Fruit fly (Drosophila melanogaster) whole organism, embryonic: ENCODE data around the gene CG42795.
A peak's percentile ranks its signal among the peaks of the same experiment; 100 is the strongest.

Source experiments
- Asciz ChIP-seq: fragments of 200-800 bp; sonication (Bioruptor generic); optimal IDR thresholded peaks from 2 replicates; lab custom pipeline; 2017; ENCODE audit warnings: missing biosample characterization, mild to moderate bottlenecking, missing genetic modification characterization, missing genetic modification reagents
- Atf6 ChIP-seq: fragments of 200-800 bp; sonication (Bioruptor generic); IDR thresholded peaks from 2 replicates; pipeline ENCODE4 v1.3.6; 2022; ENCODE audit warnings: missing biosample characterization, missing genetic modification characterization
- B-H1 ChIP-seq: fragments of 200-800 bp; sonication (Bioruptor generic); IDR thresholded peaks from 3 replicates; pipeline ENCODE4 v1.3.6; 2022; ENCODE audit warnings: missing biosample characterization, missing genetic modification characterization
- CG10543 ChIP-seq: fragments of 200-800 bp; sonication (Bioruptor generic); optimal IDR thresholded peaks from 3 replicates; lab custom pipeline; 2017; ENCODE audit warnings: missing biosample characterization, mild to moderate bottlenecking, missing genetic modification characterization, moderate library complexity
- CG11723 ChIP-seq: fragments of 200-800 bp; sonication (Bioruptor generic); optimal IDR thresholded peaks from 2 replicates; lab custom pipeline; 2017; ENCODE audit warnings: missing biosample characterization, mild to moderate bottlenecking, missing genetic modification characterization
- CG12942 ChIP-seq: fragments of 200-800 bp; sonication (Bioruptor generic); optimal IDR thresholded peaks from 3 replicates; lab custom pipeline; 2016; ENCODE audit warnings: missing biosample characterization, missing genetic modification characterization
- CG13424 ChIP-seq: fragments of 200-800 bp; sonication (Bioruptor generic); optimal IDR thresholded peaks from 2 replicates; lab custom pipeline; 2019; ENCODE audit warnings: missing biosample characterization, mild to moderate bottlenecking, missing genetic modification characterization, moderate library complexity
- CG17328 ChIP-seq: fragments of 200-800 bp; sonication (Bioruptor generic); IDR thresholded peaks from 2 replicates; pipeline ENCODE4 v1.3.6; 2022; ENCODE audit warnings: missing biosample characterization, missing genetic modification characterization
- CG17912 ChIP-seq: fragments of 200-800 bp; sonication (Bioruptor generic); optimal IDR thresholded peaks from 2 replicates; lab custom pipeline; 2018; ENCODE audit warnings: missing biosample characterization, mild to moderate bottlenecking, missing genetic modification characterization
- CG18599 ChIP-seq: fragments of 200-800 bp; sonication (Bioruptor generic); optimal IDR thresholded peaks from 3 replicates; lab custom pipeline; 2017; ENCODE audit warnings: missing biosample characterization, missing genetic modification characterization, mild to moderate bottlenecking, moderate library complexity, missing genetic modification reagents
- CG2889 ChIP-seq: fragments of 200-800 bp; sonication (Bioruptor generic); IDR thresholded peaks from 3 replicates; pipeline ENCODE4 v1.3.6; 2022; ENCODE audit warnings: missing biosample characterization, missing genetic modification characterization
- CG6683 ChIP-seq: fragments of 200-800 bp; sonication (Bioruptor generic); optimal IDR thresholded peaks from 2 replicates; lab custom pipeline; 2017; ENCODE audit warnings: missing biosample characterization, mild to moderate bottlenecking, missing genetic modification characterization, missing genetic modification reagents
- CG7357 ChIP-seq: fragments of 200-800 bp; sonication (Bioruptor generic); IDR thresholded peaks from 3 replicates; pipeline ENCODE4 v1.3.6; 2022; ENCODE audit warnings: missing biosample characterization, missing genetic modification characterization
- CG7839 ChIP-seq: fragments of 200-800 bp; sonication (Bioruptor generic); optimal IDR thresholded peaks from 3 replicates; lab custom pipeline; 2018; ENCODE audit warnings: missing biosample characterization, mild to moderate bottlenecking, missing genetic modification characterization, moderate library complexity
- CG9215 ChIP-seq: fragments of 200-800 bp; sonication (Bioruptor generic); IDR thresholded peaks from 2 replicates; pipeline ENCODE4 v1.3.6; 2022; ENCODE audit warnings: missing biosample characterization, missing genetic modification characterization
- CG9727 ChIP-seq: fragments of 200-800 bp; sonication (Bioruptor generic); optimal IDR thresholded peaks from 3 replicates; lab custom pipeline; 2017; ENCODE audit warnings: missing biosample characterization, mild to moderate bottlenecking, missing genetic modification characterization
- Doc3 ChIP-seq: fragments of 200-800 bp; sonication (Bioruptor generic); IDR thresholded peaks from 3 replicates; pipeline ENCODE4 v1.3.6; 2022; ENCODE audit warnings: missing biosample characterization, missing genetic modification characterization; ENCODE audit not compliant: partially characterized antibody
- Dp ChIP-seq: fragments of 200-800 bp; sonication (Bioruptor generic); optimal IDR thresholded peaks from 2 replicates; lab custom pipeline; 2018; ENCODE audit warnings: missing biosample characterization, mild to moderate bottlenecking, missing genetic modification characterization, moderate library complexity
- Elba2 ChIP-seq: fragments of 200-800 bp; sonication (Bioruptor generic); optimal IDR thresholded peaks from 3 replicates; lab custom pipeline; 2016; ENCODE audit warnings: missing biosample characterization, missing genetic modification characterization
- H15 ChIP-seq: fragments of 200-800 bp; sonication (Bioruptor generic); IDR thresholded peaks from 3 replicates; pipeline ENCODE4 v1.3.6; 2022; ENCODE audit warnings: missing biosample characterization, missing genetic modification characterization
- Hey ChIP-seq: fragments of 200-800 bp; sonication (Bioruptor generic); optimal IDR thresholded peaks from 3 replicates; lab custom pipeline; 2018; ENCODE audit warnings: missing biosample characterization, mild to moderate bottlenecking, missing genetic modification characterization
- NC2α ChIP-seq: fragments of 200-800 bp; sonication (Bioruptor generic); optimal IDR thresholded peaks from 2 replicates; lab custom pipeline; 2016; ENCODE audit warnings: missing biosample characterization, missing genetic modification characterization
- Nf-YC ChIP-seq: fragments of 200-800 bp; optimal IDR thresholded peaks from 3 replicates; lab custom pipeline; 2019; ENCODE audit warnings: missing biosample characterization, mild to moderate bottlenecking, missing genetic modification characterization, moderate library complexity
- Oli ChIP-seq: fragments of 200-800 bp; sonication (Bioruptor generic); optimal IDR thresholded peaks from 2 replicates; lab custom pipeline; 2018; ENCODE audit warnings: missing biosample characterization, mild to moderate bottlenecking, missing genetic modification characterization, moderate library complexity
- Side ChIP-seq: fragments of 200-800 bp; sonication (Bioruptor generic); optimal IDR thresholded peaks from 2 replicates; lab custom pipeline; 2016; ENCODE audit warnings: missing biosample characterization, missing genetic modification characterization
- Sry-β ChIP-seq: fragments of 200-800 bp; sonication (Bioruptor generic); optimal IDR thresholded peaks from 2 replicates; lab custom pipeline; 2018; ENCODE audit warnings: missing biosample characterization, mild to moderate bottlenecking, missing genetic modification characterization, moderate library complexity
- ab ChIP-seq: fragments of 200-800 bp; sonication (Bioruptor generic); optimal IDR thresholded peaks from 2 replicates; lab custom pipeline; 2016; ENCODE audit warnings: missing biosample characterization, missing genetic modification characterization
- amos ChIP-seq: fragments of 200-800 bp; sonication (Bioruptor generic); IDR thresholded peaks from 2 replicates; pipeline ENCODE4 v1.3.6; 2022; ENCODE audit warnings: missing biosample characterization, missing genetic modification characterization; ENCODE audit not compliant: partially characterized antibody
- bcd ChIP-seq: fragments of 200-800 bp; sonication (Bioruptor generic); optimal IDR thresholded peaks from 2 replicates; lab custom pipeline; 2017; ENCODE audit warnings: missing biosample characterization, mild to moderate bottlenecking, missing genetic modification characterization
- bigmax ChIP-seq: fragments of 200-800 bp; sonication (Bioruptor generic); optimal IDR thresholded peaks from 2 replicates; lab custom pipeline; 2018; ENCODE audit warnings: missing biosample characterization, mild to moderate bottlenecking, missing genetic modification characterization
- bowl ChIP-seq: fragments of 200-800 bp; sonication (Bioruptor generic); IDR thresholded peaks from 2 replicates; pipeline ENCODE4 v1.3.6; 2022; ENCODE audit warnings: missing biosample characterization, missing genetic modification characterization
- br ChIP-seq: fragments of >200 bp; optimal IDR thresholded peaks from 2 replicates; lab custom pipeline; 2017
- cwo ChIP-seq: fragments of 200-800 bp; sonication (Bioruptor generic); optimal IDR thresholded peaks from 3 replicates; lab custom pipeline; 2017; ENCODE audit warnings: missing biosample characterization, missing genetic modification characterization, mild to moderate bottlenecking, moderate library complexity, missing genetic modification reagents
- dan ChIP-seq: fragments of 200-800 bp; sonication (Bioruptor generic); IDR thresholded peaks from 2 replicates; pipeline ENCODE4 v1.3.6; 2022; ENCODE audit warnings: missing biosample characterization, missing genetic modification characterization
- disco-r ChIP-seq: fragments of 200-800 bp; sonication (Bioruptor generic); optimal IDR thresholded peaks from 2 replicates; lab custom pipeline; 2016; ENCODE audit warnings: missing biosample characterization, missing genetic modification characterization
- dm ChIP-seq: fragments of 200-800 bp; sonication (Bioruptor generic); optimal IDR thresholded peaks from 3 replicates; lab custom pipeline; 2016; ENCODE audit warnings: missing biosample characterization, missing genetic modification characterization
- dmrt99B ChIP-seq: fragments of 200-800 bp; sonication (Bioruptor generic); optimal IDR thresholded peaks from 2 replicates; lab custom pipeline; 2018; ENCODE audit warnings: missing biosample characterization, mild to moderate bottlenecking, missing genetic modification characterization, moderate library complexity
- dpn ChIP-seq, 2 experiments: fragments of 200-800 bp; sonication (Bioruptor generic); optimal IDR thresholded peaks; 3 replicates each; lab custom pipeline; 2016; ENCODE audit warnings: missing biosample characterization in 2 of 2, missing genetic modification characterization in 2 of 2
- fd96Cb ChIP-seq: fragments of 200-800 bp; sonication (Bioruptor generic); optimal IDR thresholded peaks from 2 replicates; lab custom pipeline; 2018; ENCODE audit warnings: missing biosample characterization, mild to moderate bottlenecking, missing genetic modification characterization, moderate library complexity
- gsb ChIP-seq: fragments of 200-800 bp; sonication (Bioruptor generic); IDR thresholded peaks from 2 replicates; pipeline ENCODE4 v1.3.6; 2022; ENCODE audit warnings: missing biosample characterization, missing genetic modification characterization
- hkb ChIP-seq, 2 experiments: fragments of 200-800 bp in 1 of 2; fragments of >200 bp in 1 of 2; sonication (Bioruptor generic) in 1 of 2; IDR thresholded peaks in 1 of 2; optimal IDR thresholded peaks in 1 of 2; 2 replicates each; pipeline versions ENCODE4 v1.3.6 to Lab custom; 2017 to 2022; ENCODE audit warnings: missing biosample characterization in 1 of 2, missing genetic modification characterization in 1 of 2
- lmd ChIP-seq: fragments of 200-800 bp; sonication (Bioruptor generic); IDR thresholded peaks from 2 replicates; pipeline ENCODE4 v1.3.6; 2022; ENCODE audit warnings: missing biosample characterization, missing genetic modification characterization
- sd ChIP-seq: fragments of 200-800 bp; sonication (Bioruptor generic); optimal IDR thresholded peaks from 3 replicates; lab custom pipeline; 2018; ENCODE audit warnings: missing biosample characterization, mild to moderate bottlenecking, missing genetic modification characterization, moderate library complexity
- sim ChIP-seq: fragments of 200-800 bp; sonication (Bioruptor generic); IDR thresholded peaks from 2 replicates; pipeline ENCODE4 v1.3.6; 2022; ENCODE audit warnings: missing biosample characterization, missing genetic modification characterization
- slbo ChIP-seq: fragments of 200-800 bp; sonication (Bioruptor generic); IDR thresholded peaks from 2 replicates; pipeline ENCODE4 v1.3.6; 2022; ENCODE audit warnings: missing biosample characterization, missing genetic modification characterization
- tll ChIP-seq, 2 experiments: fragments of 200-800 bp in 1 of 2; fragments of >200 bp in 1 of 2; sonication (Bioruptor generic) in 1 of 2; optimal IDR thresholded peaks; 2 replicates each; lab custom pipeline; 2017 to 2019; ENCODE audit warnings: missing biosample characterization in 2 of 2, missing genetic modification characterization in 2 of 2, mild to moderate bottlenecking in 1 of 2, moderate library complexity in 1 of 2
- twi ChIP-seq: fragments of 200-800 bp; optimal IDR thresholded peaks from 2 replicates; lab custom pipeline; 2019; ENCODE audit warnings: missing biosample characterization, mild to moderate bottlenecking, missing genetic modification characterization, moderate library complexity
- vfl ChIP-seq: fragments of 200-800 bp; sonication (Bioruptor generic); optimal IDR thresholded peaks from 2 replicates; lab custom pipeline; 2016; ENCODE audit warnings: missing biosample characterization, missing genetic modification characterization
- vvl ChIP-seq: fragments of 200-800 bp; sonication (Bioruptor generic); IDR thresholded peaks from 2 replicates; pipeline ENCODE4 v1.3.6; 2022; ENCODE audit warnings: missing biosample characterization, missing genetic modification characterization
- zen2 ChIP-seq: fragments of 200-800 bp; sonication (Bioruptor generic); IDR thresholded peaks from 3 replicates; pipeline ENCODE4 v1.3.6; 2022; ENCODE audit warnings: missing biosample characterization, missing genetic modification characterization; ENCODE audit not compliant: partially characterized antibody
- zf30C ChIP-seq: fragments of 200-800 bp; sonication (Bioruptor generic); optimal IDR thresholded peaks from 3 replicates; lab custom pipeline; 2018; ENCODE audit warnings: missing biosample characterization, mild to moderate bottlenecking, missing genetic modification characterization

CG42795 gene

dm6 chr3R:10274829-10275228, 49.3 kb downstream of the CG42795 start (continued):
- TF ChIP-seq CG9215 (GFP tag; lab: Robert Waterston, UW) (no peak), Nf-YC (tag; lab: Kevin White, UChicago) (no peak), Atf6 (no peak), cwo (GFP tag; lab: Kevin White, UChicago) (no peak), CG7839 (peak; percentile 27), vvl (GFP tag; lab: Robert Waterston, UW) (no peak), twi (tag; lab: Kevin White, UChicago) (no peak), Dp (GFP tag; lab: Kevin White, UChicago) (no peak), dm (GFP tag; lab: Kevin White, UChicago) (no peak), Asciz (GFP tag; lab: Kevin White, UChicago) (no peak), Oli (tag; lab: Kevin White, UChicago) (peak; percentile 58), B-H1 (GFP tag; lab: Robert Waterston, UW) (no peak), slbo (GFP tag; lab: Robert Waterston, UW) (no peak), CG13424 (tag; lab: Kevin White, UChicago) (peak; percentile 51), CG18599 (GFP tag; lab: Kevin White, UChicago) (no peak), lmd (GFP tag; lab: Robert Waterston, UW) (no peak), disco-r (GFP tag; lab: Kevin White, UChicago) (no peak), Sry-β (GFP tag; lab: Kevin White, UChicago) (no peak), CG11723 (GFP tag; lab: Kevin White, UChicago) (no peak), CG10543 (GFP tag; lab: Kevin White, UChicago) (no peak), vfl (GFP tag; lab: Kevin White, UChicago) (no peak), bowl (no peak), NC2α (no peak), Hey (tag; lab: Kevin White, UChicago) (no peak), CG17912 (GFP tag; lab: Kevin White, UChicago) (no peak), gsb (GFP tag; lab: Robert Waterston, UW) (no peak), sd (no peak), dmrt99B (peak; percentile 10), CG9727 (GFP tag; lab: Kevin White, UChicago) (no peak), CG17328 (GFP tag; lab: Robert Waterston, UW) (no peak), CG12942 (GFP tag; lab: Kevin White, UChicago) (no peak), zf30C (GFP tag; lab: Kevin White, UChicago) (no peak), zen2 (GFP tag; lab: Robert Waterston, UW) (no peak), bigmax (GFP tag; lab: Kevin White, UChicago) (no peak), CG7357 (GFP tag; lab: Robert Waterston, UW) (0 out of 3 replicates have a peak, but pooled peaks have one; percentile 5), Elba2 (GFP tag; lab: Kevin White, UChicago) (no peak), H15 (GFP tag; lab: Robert Waterston, UW) (no peak), Doc3 (GFP tag; lab: Robert Waterston, UW) (no peak), fd96Cb (peak; percentile 20), dpn (GFP tag; optimal IDR thresholded peaks at IDR 0.05; lab: Kevin White, UChicago) (no peak), hkb (optimal IDR thresholded peaks at IDR 0.05; lab: Kevin White, UChicago) (no peak), hkb (GFP tag; IDR thresholded peaks at IDR 0.05; lab: Robert Waterston, UW) (no peak), br (lab: Kevin White, UChicago) (no peak), sim (GFP tag; lab: Robert Waterston, UW) (no peak), tll (GFP tag; optimal IDR thresholded peaks at IDR 0.05; lab: Kevin White, UChicago) (no peak), ab (GFP tag; lab: Kevin White, UChicago) (no peak), dan (no peak), Side (GFP tag; lab: Kevin White, UChicago) (no peak), CG2889 (no peak), amos (GFP tag; lab: Robert Waterston, UW) (no peak), bcd (no peak), CG6683 (GFP tag; lab: Kevin White, UChicago) (no peak)
